Fruit fly (Drosophila melanogaster): ENCODE results near the gene Dora.

The Dora gene

DNA sequence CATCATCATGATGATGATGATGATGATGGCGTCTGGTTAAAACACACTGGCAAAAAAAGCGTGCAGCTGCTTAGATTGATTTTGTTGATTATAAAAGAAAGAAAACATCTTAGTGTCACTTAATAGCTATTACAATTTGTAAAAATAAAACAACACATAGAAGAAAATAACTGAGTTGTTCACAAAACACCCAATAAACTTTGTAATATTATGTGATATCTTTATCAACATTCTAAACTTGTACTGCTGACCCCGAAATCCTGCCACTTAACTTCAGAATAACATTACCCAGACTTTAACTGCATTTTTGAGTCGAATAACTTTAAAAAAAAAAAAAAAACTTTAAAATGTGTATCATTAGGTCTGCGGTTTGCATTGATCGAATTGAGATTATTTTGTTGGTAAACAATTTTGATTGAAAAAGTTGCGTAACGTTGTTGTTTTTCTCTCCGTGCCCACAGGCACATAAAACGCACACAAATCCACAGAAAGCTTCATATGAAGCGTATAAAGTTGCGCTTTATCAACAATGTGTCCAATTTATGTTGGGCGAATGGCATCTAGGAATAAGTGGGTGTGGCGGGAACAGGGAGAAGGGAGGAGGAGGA, 55.8 kb downstream of the Dora start:
- TF ChIP-seq Sin3A (optimal IDR thresholded peaks at IDR 0.05) (no peak), h (optimal IDR thresholded peaks at IDR 0.05) (no peak), ttk (optimal IDR thresholded peaks at IDR 0.05) (no peak), Myc (optimal IDR thresholded peaks at IDR 0.05) (no peak), insv (optimal IDR thresholded peaks at IDR 0.05) (no peak), psq (optimal IDR thresholded peaks at IDR 0.05) (no peak)

DNA sequence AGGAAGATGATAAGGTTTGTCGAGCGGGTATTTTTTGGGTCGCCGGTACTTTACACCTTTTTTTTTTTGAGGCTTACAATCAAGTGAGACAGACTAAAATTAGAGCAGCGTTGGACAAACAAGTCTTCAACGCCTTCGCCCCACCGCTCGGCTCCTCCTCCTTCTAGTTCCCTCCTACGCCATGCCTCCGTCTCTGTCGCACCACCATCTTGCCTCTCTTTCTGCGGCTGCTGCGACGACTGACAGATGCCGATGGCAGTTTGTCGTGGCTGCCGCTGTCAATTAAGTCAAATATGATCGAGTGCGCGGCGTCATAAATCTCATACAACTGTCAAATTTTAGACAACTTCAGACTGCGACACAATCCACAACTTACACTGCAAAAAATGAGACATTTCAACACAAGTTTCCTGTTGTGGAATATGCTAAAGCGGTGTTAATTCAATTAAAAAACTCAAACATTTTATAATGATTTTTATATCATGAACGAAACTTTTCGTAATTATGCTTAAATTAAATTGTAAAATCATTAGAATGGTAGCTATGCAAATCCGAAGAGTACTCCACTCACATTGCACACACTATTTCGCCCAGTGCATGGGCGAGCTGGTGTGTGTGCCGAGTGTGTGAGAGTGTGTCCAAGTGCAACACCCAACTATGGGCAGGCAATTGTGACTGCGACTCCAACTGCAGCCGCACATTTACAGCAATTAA, 57.0 kb downstream of the Dora start:
- TF ChIP-seq h (optimal IDR thresholded peaks at IDR 0.05) (no peak), Sin3A (optimal IDR thresholded peaks at IDR 0.05) (no peak)

dm6 chrX:18923531-18923930, 59.8 kb downstream of the Dora start:
- no peak for TF ChIP-seq psq (optimal IDR thresholded peaks at IDR 0.05)
- TF ChIP-seq insv (optimal IDR thresholded peaks at IDR 0.05): no peak

DNA sequence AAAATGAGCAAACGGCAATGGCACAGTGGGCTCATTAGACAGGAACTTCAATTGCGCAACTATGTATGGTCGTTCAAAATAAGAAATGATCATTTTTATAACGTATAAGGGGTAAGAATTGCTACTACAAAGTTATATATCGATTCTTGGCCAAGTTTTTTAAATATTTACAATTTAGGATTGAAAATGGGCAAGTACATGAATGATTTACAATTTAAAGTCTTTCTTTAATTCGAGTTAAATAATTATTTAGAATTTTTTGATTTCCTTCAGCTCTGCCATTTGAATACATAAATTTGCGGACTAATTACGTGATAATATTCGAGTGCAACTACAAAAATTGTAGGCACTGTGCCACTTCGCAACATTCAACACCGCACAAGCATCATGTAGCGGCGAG, 61.0 kb downstream of the Dora start:
- TF ChIP-seq Myc (optimal IDR thresholded peaks at IDR 0.05): no peak
- no peak for TF ChIP-seq psq (optimal IDR thresholded peaks at IDR 0.05)

DNA sequence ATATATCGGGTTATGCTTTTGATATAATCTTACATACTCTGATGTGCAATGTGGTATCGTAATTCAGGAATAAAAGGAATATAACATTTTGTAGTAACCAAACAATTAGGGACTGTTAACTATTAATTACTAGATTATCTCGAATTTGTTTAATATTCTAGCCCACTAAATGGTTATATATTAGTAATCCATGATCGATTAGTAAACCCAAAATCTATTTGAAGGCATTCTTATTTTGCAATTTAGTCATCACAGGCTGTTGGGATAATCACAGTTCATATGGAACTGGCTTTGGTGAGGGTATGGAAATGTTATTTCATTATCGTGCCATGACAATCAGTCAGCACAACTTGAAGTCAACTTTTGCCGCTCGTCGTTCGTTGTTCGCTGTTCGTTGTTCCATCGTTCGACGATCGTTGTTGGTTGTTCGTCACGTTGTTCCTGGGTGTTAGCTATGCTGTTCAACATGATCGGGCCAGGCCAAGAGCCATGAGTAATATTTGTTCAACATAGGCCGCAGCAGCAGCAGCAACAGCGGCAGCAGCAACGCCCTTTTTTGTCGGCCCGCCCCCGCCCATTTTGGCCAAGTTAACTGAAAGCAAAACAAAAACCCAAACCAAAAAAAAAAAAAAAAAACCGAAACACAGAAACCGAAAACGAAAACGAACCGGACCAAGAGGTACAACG, 62.1 kb downstream of the Dora start:
- TF ChIP-seq psq (optimal IDR thresholded peaks at IDR 0.05): no peak
- TF ChIP-seq insv (optimal IDR thresholded peaks at IDR 0.05): no peak
- no peak for TF ChIP-seq Sin3A (optimal IDR thresholded peaks at IDR 0.05)
- no peak for TF ChIP-seq h (optimal IDR thresholded peaks at IDR 0.05)
- no peak for TF ChIP-seq ttk (optimal IDR thresholded peaks at IDR 0.05)
- TF ChIP-seq Myc (optimal IDR thresholded peaks at IDR 0.05): no peak

DNA sequence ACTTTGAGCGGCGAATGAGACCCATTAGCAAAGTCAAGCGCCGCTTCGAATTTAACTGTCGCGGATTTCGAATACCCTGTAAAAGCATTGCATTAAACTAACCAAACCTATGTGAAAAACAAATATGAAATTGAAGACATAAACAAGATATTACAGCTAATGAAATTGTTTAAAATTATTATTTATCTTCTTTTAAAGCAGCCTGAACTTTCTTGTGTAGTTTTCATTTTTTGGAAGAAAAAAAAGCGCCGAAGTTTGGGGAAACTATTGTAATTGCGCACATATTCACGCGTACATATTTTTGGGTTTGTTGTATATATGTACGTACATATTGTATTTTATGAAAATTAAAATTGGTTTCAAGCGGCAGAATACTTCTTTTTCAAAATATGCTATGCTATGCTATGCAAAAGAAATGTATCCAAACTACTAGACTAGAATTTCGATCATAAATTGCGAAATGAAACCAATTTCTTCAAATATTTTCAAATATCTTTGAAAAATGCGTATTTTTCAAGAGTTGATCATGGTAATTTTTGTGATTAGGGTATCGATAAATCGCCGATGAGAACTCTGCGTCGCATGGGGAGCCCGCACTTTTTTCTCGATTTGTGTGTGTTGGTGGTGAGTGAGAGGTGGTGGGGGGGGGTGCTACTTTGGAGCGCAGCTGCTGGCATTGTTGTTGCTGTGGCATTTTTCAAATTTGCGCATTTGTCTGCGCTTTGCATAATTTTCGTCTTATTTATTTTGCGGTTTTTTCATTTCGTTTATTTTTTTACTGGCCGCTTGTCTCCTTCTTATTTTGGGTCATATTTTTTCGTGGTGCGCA, 62.8 kb downstream of the Dora start:
- TF ChIP-seq psq (optimal IDR thresholded peaks at IDR 0.05) (no peak), insv (optimal IDR thresholded peaks at IDR 0.05) (no peak), h (optimal IDR thresholded peaks at IDR 0.05) (no peak), ttk (optimal IDR thresholded peaks at IDR 0.05) (no peak), Myc (optimal IDR thresholded peaks at IDR 0.05) (no peak), Sin3A (optimal IDR thresholded peaks at IDR 0.05) (no peak)

- TF ChIP-seq h (optimal IDR thresholded peaks at IDR 0.05) (no peak), ttk (optimal IDR thresholded peaks at IDR 0.05) (no peak), Sin3A (optimal IDR thresholded peaks at IDR 0.05) (no peak), Myc (optimal IDR thresholded peaks at IDR 0.05) (no peak), psq (optimal IDR thresholded peaks at IDR 0.05) (no peak), insv (optimal IDR thresholded peaks at IDR 0.05) (no peak)
These were observed 64.9 kb downstream of the Dora start for dm6 chrX:18928608-18929059.

- no peak for TF ChIP-seq psq (optimal IDR thresholded peaks at IDR 0.05)
- no peak for TF ChIP-seq insv (optimal IDR thresholded peaks at IDR 0.05)
- TF ChIP-seq ttk (optimal IDR thresholded peaks at IDR 0.05): no peak
- TF ChIP-seq h (optimal IDR thresholded peaks at IDR 0.05): no peak
- no peak for TF ChIP-seq Myc (optimal IDR thresholded peaks at IDR 0.05)
- no peak for TF ChIP-seq Sin3A (optimal IDR thresholded peaks at IDR 0.05)
These were observed 65.7 kb downstream of the Dora start for dm6 chrX:18929430-18929829.

DNA sequence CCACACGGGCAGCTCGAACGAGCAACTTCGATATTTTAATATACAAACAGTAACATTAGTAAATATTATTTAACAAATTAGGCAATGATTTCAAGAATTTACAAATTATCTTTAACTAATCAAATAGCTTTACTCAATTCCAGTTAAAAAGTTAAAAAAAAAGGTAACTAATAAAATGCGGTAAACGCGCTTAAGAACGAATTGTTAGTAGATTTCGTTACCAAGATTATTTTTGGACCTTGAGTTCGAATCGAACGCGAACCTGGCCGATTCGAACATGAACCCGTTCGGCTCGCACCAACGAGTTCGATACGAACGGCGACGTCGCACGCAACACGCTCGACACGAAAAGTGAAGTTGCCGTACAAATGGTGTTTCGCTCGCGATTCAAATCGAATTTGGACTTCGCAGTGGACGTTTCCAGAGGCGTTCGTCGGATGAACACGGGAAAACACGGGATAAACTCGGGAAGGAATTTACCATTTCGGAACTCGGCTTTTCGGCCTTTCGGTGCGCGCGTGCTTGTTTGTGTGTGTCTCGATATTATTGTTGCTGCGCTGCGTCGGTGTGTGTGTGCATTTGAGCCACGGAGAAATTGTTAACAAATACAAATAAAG, 66.3 kb downstream of the Dora start, which contains the start of gene CG43759:
Gene CG43759, plus strand, starts transcription at position 390 of the 617 bp plus-strand sequence.
- TF ChIP-seq Sin3A (optimal IDR thresholded peaks at IDR 0.05) (no peak), h (optimal IDR thresholded peaks at IDR 0.05) (no peak), insv (optimal IDR thresholded peaks at IDR 0.05) (no peak), psq (optimal IDR thresholded peaks at IDR 0.05) (no peak)

- TF ChIP-seq psq (optimal IDR thresholded peaks at IDR 0.05) (no peak), Myc (optimal IDR thresholded peaks at IDR 0.05) (no peak), h (optimal IDR thresholded peaks at IDR 0.05) (no peak), ttk (optimal IDR thresholded peaks at IDR 0.05) (no peak), insv (optimal IDR thresholded peaks at IDR 0.05) (no peak)
These were observed 67.1 kb downstream of the Dora start for dm6 chrX:18930868-18931267.

DNA sequence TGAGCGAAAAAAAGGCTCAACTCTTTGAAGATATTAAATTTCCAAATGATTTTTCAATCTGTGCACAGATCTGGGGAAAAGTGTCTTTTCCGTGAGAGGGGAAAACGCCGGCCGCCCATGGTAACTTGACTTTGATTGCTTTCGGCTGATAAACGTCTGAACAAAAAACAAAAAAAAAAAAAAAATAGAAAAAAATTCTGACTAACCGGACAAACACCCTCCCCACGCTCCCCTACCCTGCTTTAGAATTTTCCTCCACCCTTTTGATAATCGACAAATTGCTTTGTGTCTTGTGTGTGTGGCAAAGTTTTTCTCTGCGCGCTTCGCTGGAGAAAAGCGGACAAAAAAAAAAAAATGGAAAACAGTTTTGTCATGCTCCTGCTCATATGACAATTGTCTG, 69.7 kb downstream of the Dora start:
- no peak for TF ChIP-seq psq (optimal IDR thresholded peaks at IDR 0.05)
- no peak for TF ChIP-seq Sin3A (optimal IDR thresholded peaks at IDR 0.05)
- TF ChIP-seq insv (optimal IDR thresholded peaks at IDR 0.05): no peak
- TF ChIP-seq Myc (optimal IDR thresholded peaks at IDR 0.05): no peak
- TF ChIP-seq ttk (optimal IDR thresholded peaks at IDR 0.05): no peak
- no peak for TF ChIP-seq h (optimal IDR thresholded peaks at IDR 0.05)

Data from Kc167 (cell line).